Worm (Caenorhabditis elegans): ENCODE data around the gene cyp-25A1.

ce11 chrIII:3800240-3800933 is 32.0 kb upstream of the cyp-25A1 start, which contains the start of gene mtm-3:
- TF ChIP-seq ceh-13 (GFP tag; optimal IDR thresholded peaks at IDR 0.05) (no peak), B0310.2 (tag; optimal IDR thresholded peaks at IDR 0.05) (no peak), flt-1 (GFP tag; IDR thresholded peaks at IDR 0.05) (no peak), hmg-4 (GFP tag; optimal IDR thresholded peaks at IDR 0.05) (no peak), pes-1 (GFP tag; IDR thresholded peaks at IDR 0.05) (no peak), ama-1 (optimal IDR thresholded peaks at IDR 0.05) (no peak), ets-7 (tag; optimal IDR thresholded peaks at IDR 0.05) (no peak), sea-1 (GFP tag; conservative IDR thresholded peaks at IDR 0.05) (no peak), ceh-36 (tag; optimal IDR thresholded peaks at IDR 0.05) (no peak), tbx-11 (GFP tag; IDR thresholded peaks at IDR 0.05) (no peak), aly-1 (tag; optimal IDR thresholded peaks at IDR 0.05) (no peak), hmbx-1 (tag; optimal IDR thresholded peaks at IDR 0.05) (no peak), tbx-37 (GFP tag; conservative IDR thresholded peaks at IDR 0.05) (no peak)

All from whole organism, early embryonic.